Worm (Caenorhabditis elegans) whole organism, young adult: ENCODE measurements around the gene F32D8.1.
A peak's percentile ranks its signal among the peaks of the same experiment; 100 is the strongest.

ENCODE experiments used
- B0035.1 ChIP-seq: sonication (generic microtip); optimal IDR thresholded peaks from 2 replicates; lab custom pipeline; 2016; ENCODE audit warnings: missing genetic modification characterization, mild to moderate bottlenecking, missing compliant biosample characterization, missing genotype, missing genetic modification reagents
- B0261.1 ChIP-seq: sonication (generic microtip); optimal IDR thresholded peaks from 2 replicates; lab custom pipeline; 2016; ENCODE audit warnings: mild to moderate bottlenecking, missing genetic modification characterization, moderate library complexity, missing compliant biosample characterization
- F23B12.7 ChIP-seq: sonication (generic microtip); optimal IDR thresholded peaks from 2 replicates; lab custom pipeline; 2017; ENCODE audit warnings: missing genetic modification characterization, mild to moderate bottlenecking, missing compliant biosample characterization, antibody characterized with exemption, moderate library complexity; ENCODE audit not compliant: insufficient read depth
- F49E8.2 ChIP-seq: sonication (generic microtip); optimal IDR thresholded peaks from 3 replicates; lab custom pipeline; 2017; ENCODE audit warnings: missing genetic modification characterization, mild to moderate bottlenecking, missing compliant biosample characterization, antibody characterized with exemption, moderate library complexity; ENCODE audit not compliant: insufficient read depth
- F55B11.4 ChIP-seq: sonication (generic microtip); optimal IDR thresholded peaks from 2 replicates; lab custom pipeline; 2016; ENCODE audit warnings: missing compliant biosample characterization, missing genetic modification characterization, borderline replicate concordance; ENCODE audit not compliant: insufficient read depth
- K11D2.4 ChIP-seq: fragments of 200-800 bp; sonication (Bioruptor generic); IDR thresholded peaks from 2 replicates; pipeline ENCODE4 v1.3.6; 2022; ENCODE audit warnings: missing genetic modification reagents, missing genetic modification characterization, missing compliant biosample characterization
- K12H6.12 ChIP-seq: fragments of 200-800 bp; sonication (Bioruptor generic); optimal IDR thresholded peaks from 2 replicates; lab custom pipeline; 2018; ENCODE audit warnings: mild to moderate bottlenecking, missing genetic modification characterization, missing compliant biosample characterization
- Y53F4B.3 ChIP-seq: fragments of 200-800 bp; sonication (Bioruptor generic); IDR thresholded peaks from 2 replicates; pipeline ENCODE4 v1.3.6; 2022; ENCODE audit warnings: missing genetic modification reagents, missing genetic modification characterization, missing compliant biosample characterization
- ZK185.1 ChIP-seq: sonication (generic microtip); optimal IDR thresholded peaks from 2 replicates; lab custom pipeline; 2016; ENCODE audit warnings: mild to moderate bottlenecking, missing genetic modification characterization, missing compliant biosample characterization; ENCODE audit not compliant: poor library complexity, severe bottlenecking
- attf-5 ChIP-seq: fragments of 200-800 bp; sonication (Bioruptor generic); optimal IDR thresholded peaks from 2 replicates; lab custom pipeline; 2018; ENCODE audit warnings: mild to moderate bottlenecking, missing genetic modification characterization, missing compliant biosample characterization
- cebp-1 ChIP-seq, 2 experiments: fragments of 200-800 bp in 1 of 2; sonication (Bioruptor generic) in 1 of 2; sonication (generic microtip) in 1 of 2; IDR thresholded peaks in 1 of 2; optimal IDR thresholded peaks in 1 of 2; 2 replicates each; pipeline versions ENCODE4 v1.3.6 to Lab custom; 2017 to 2022; ENCODE audit warnings: missing compliant biosample characterization in 2 of 2, missing genetic modification characterization in 2 of 2, mild to moderate bottlenecking in 1 of 2, missing genetic modification reagents in 1 of 2, moderate library complexity in 1 of 2
- cebp-2 ChIP-seq: fragments of 200-800 bp; sonication (Bioruptor generic); IDR thresholded peaks from 2 replicates; pipeline ENCODE4 v1.3.6; 2022; ENCODE audit warnings: missing genetic modification characterization, missing compliant biosample characterization
- ceh-27 ChIP-seq: fragments of 200-800 bp; sonication (Bioruptor generic); optimal IDR thresholded peaks from 2 replicates; lab custom pipeline; 2018; ENCODE audit warnings: mild to moderate bottlenecking, missing genetic modification characterization, moderate library complexity, missing compliant biosample characterization
- ceh-58 ChIP-seq: fragments of 200-800 bp; sonication (Bioruptor generic); IDR thresholded peaks from 2 replicates; pipeline ENCODE4 v1.3.6; 2022; ENCODE audit warnings: missing genetic modification characterization, missing compliant biosample characterization
- chd-7 ChIP-seq: sonication (generic microtip); optimal IDR thresholded peaks from 2 replicates; lab custom pipeline; 2016; ENCODE audit warnings: mild to moderate bottlenecking, missing genetic modification characterization, moderate library complexity, missing compliant biosample characterization
- die-1 ChIP-seq: sonication (generic microtip); optimal IDR thresholded peaks from 2 replicates; lab custom pipeline; 2016; ENCODE audit warnings: missing genotype, mild to moderate bottlenecking, missing genetic modification characterization, missing compliant biosample characterization
- dox-1 ChIP-seq: fragments of 200-800 bp; sonication (Bioruptor generic); IDR thresholded peaks from 2 replicates; pipeline ENCODE4 v1.3.6; 2022; ENCODE audit warnings: missing genetic modification reagents, missing genetic modification characterization, missing compliant biosample characterization
- dpl-1 ChIP-seq: fragments of 150-350 bp; optimal IDR thresholded peaks from 2 replicates; lab custom pipeline; 2014; ENCODE audit warnings: missing biosample characterization, missing genetic modification reagents, missing genetic modification characterization
- egl-44 ChIP-seq: fragments of 200-800 bp; sonication (Bioruptor generic); IDR thresholded peaks from 2 replicates; pipeline ENCODE4 v1.3.6; 2022; ENCODE audit warnings: missing genetic modification reagents, missing genetic modification characterization, missing compliant biosample characterization
- egrh-3 ChIP-seq: fragments of 200-800 bp; sonication (Bioruptor generic); IDR thresholded peaks from 2 replicates; pipeline ENCODE4 v1.3.6; 2022; ENCODE audit warnings: missing genetic modification reagents, missing genetic modification characterization, missing compliant biosample characterization
- hmg-1.2 ChIP-seq: fragments of 200-800 bp; sonication (Bioruptor generic); IDR thresholded peaks from 2 replicates; pipeline ENCODE4 v1.3.6; 2022; ENCODE audit warnings: missing genetic modification reagents, missing genetic modification characterization, missing compliant biosample characterization
- hrde-1 ChIP-seq: sonication (generic microtip); optimal IDR thresholded peaks from 2 replicates; lab custom pipeline; 2016; ENCODE audit warnings: missing genetic modification characterization, mild to moderate bottlenecking, missing compliant biosample characterization, moderate library complexity, missing genotype, missing genetic modification reagents, borderline replicate concordance
- let-607 ChIP-seq, 2 experiments: fragments of 200-800 bp in 1 of 2; sonication (Bioruptor generic) in 1 of 2; sonication (generic microtip) in 1 of 2; optimal IDR thresholded peaks; 2 replicates each; lab custom pipeline; 2016 to 2018; ENCODE audit warnings: mild to moderate bottlenecking in 2 of 2, missing compliant biosample characterization in 2 of 2, missing genetic modification characterization in 2 of 2, moderate library complexity in 2 of 2, missing genotype in 1 of 2
- lin-26 ChIP-seq: fragments of 200-800 bp; sonication (Bioruptor generic); IDR thresholded peaks from 2 replicates; pipeline ENCODE4 v1.3.6; 2022; ENCODE audit warnings: missing genetic modification reagents, missing genetic modification characterization, missing compliant biosample characterization
- lin-35 ChIP-seq, 3 experiments: fragments of 150-350 bp in 2 of 3; sonication (generic microtip) in 1 of 3; optimal IDR thresholded peaks; 2 replicates each; lab custom pipeline; 2014 to 2018; ENCODE audit warnings: missing biosample characterization in 3 of 3, missing genetic modification characterization in 3 of 3, missing genetic modification reagents in 3 of 3
- lin-54 ChIP-seq: fragments of 200-800 bp; sonication (Bioruptor generic); optimal IDR thresholded peaks from 2 replicates; lab custom pipeline; 2018; ENCODE audit warnings: mild to moderate bottlenecking, missing genetic modification characterization, missing compliant biosample characterization
- lir-1 ChIP-seq: fragments of 200-800 bp; sonication (Bioruptor generic); conservative IDR thresholded peaks from 2 replicates; pipeline ENCODE4 v1.3.6; 2022; ENCODE audit warnings: missing genetic modification reagents, missing genetic modification characterization, missing compliant biosample characterization
- lsl-1 ChIP-seq: fragments of 200-800 bp; sonication (Bioruptor generic); optimal IDR thresholded peaks from 2 replicates; lab custom pipeline; 2018; ENCODE audit warnings: mild to moderate bottlenecking, missing genetic modification characterization, moderate library complexity, missing compliant biosample characterization
- madf-10 ChIP-seq: sonication (generic microtip); optimal IDR thresholded peaks from 2 replicates; lab custom pipeline; 2016; ENCODE audit warnings: mild to moderate bottlenecking, missing genetic modification characterization, missing compliant biosample characterization
- madf-6 ChIP-seq: fragments of 200-800 bp; sonication (Bioruptor generic); IDR thresholded peaks from 2 replicates; pipeline ENCODE4 v1.3.6; 2022; ENCODE audit warnings: missing genetic modification reagents, missing genetic modification characterization, missing compliant biosample characterization
- nfya-1 ChIP-seq: sonication (generic microtip); optimal IDR thresholded peaks from 2 replicates; lab custom pipeline; 2017; ENCODE audit warnings: antibody characterized with exemption, missing compliant biosample characterization, missing genetic modification characterization, borderline replicate concordance; ENCODE audit not compliant: insufficient read depth
- nfyb-1 ChIP-seq: fragments of 200-800 bp; sonication (Bioruptor generic); IDR thresholded peaks from 2 replicates; pipeline ENCODE4 v1.3.6; 2022; ENCODE audit warnings: missing genetic modification reagents, missing genetic modification characterization, missing compliant biosample characterization
- pha-4 ChIP-seq: fragments of 150-350 bp; sonication (generic microtip); optimal IDR thresholded peaks from 2 replicates; lab custom pipeline; 2014; ENCODE audit warnings: missing biosample characterization, missing genetic modification reagents, missing genetic modification characterization
- rcor-1 ChIP-seq: fragments of 200-800 bp; sonication (Bioruptor generic); IDR thresholded peaks from 2 replicates; pipeline ENCODE4 v1.3.6; 2022; ENCODE audit warnings: missing genetic modification reagents, missing genetic modification characterization, missing compliant biosample characterization
- sdz-38 ChIP-seq: sonication (generic microtip); optimal IDR thresholded peaks from 2 replicates; lab custom pipeline; 2016; ENCODE audit warnings: missing genotype, missing genetic modification characterization, missing compliant biosample characterization
- snpc-3.4 ChIP-seq: sonication (generic microtip); optimal IDR thresholded peaks from 2 replicates; lab custom pipeline; 2017; ENCODE audit warnings: missing genetic modification characterization, mild to moderate bottlenecking, missing compliant biosample characterization, antibody characterized with exemption, moderate library complexity, missing genotype, missing genetic modification reagents
- somi-1 ChIP-seq: fragments of 200-800 bp; sonication (Bioruptor generic); optimal IDR thresholded peaks from 2 replicates; lab custom pipeline; 2018; ENCODE audit warnings: mild to moderate bottlenecking, missing genetic modification characterization, missing compliant biosample characterization
- sptf-2 ChIP-seq: fragments of 200-800 bp; sonication (Bioruptor generic); optimal IDR thresholded peaks from 2 replicates; lab custom pipeline; 2018; ENCODE audit warnings: mild to moderate bottlenecking, missing genetic modification characterization, missing compliant biosample characterization
- tlf-1 ChIP-seq: fragments of 200-800 bp; sonication (Bioruptor generic); optimal IDR thresholded peaks from 2 replicates; lab custom pipeline; 2018; ENCODE audit warnings: mild to moderate bottlenecking, missing genetic modification characterization, missing compliant biosample characterization
- xnd-1 ChIP-seq: sonication (generic microtip); optimal IDR thresholded peaks from 2 replicates; lab custom pipeline; 2016; ENCODE audit warnings: missing genotype, missing genetic modification reagents, missing genetic modification characterization, missing compliant biosample characterization
- ztf-22 ChIP-seq: fragments of 200-800 bp; sonication (Bioruptor generic); optimal IDR thresholded peaks from 2 replicates; lab custom pipeline; 2018; ENCODE audit warnings: mild to moderate bottlenecking, missing genetic modification characterization, moderate library complexity, missing compliant biosample characterization
- ztf-26 ChIP-seq: sonication (generic microtip); optimal IDR thresholded peaks from 2 replicates; lab custom pipeline; 2017; ENCODE audit warnings: missing genetic modification characterization, missing compliant biosample characterization
- ztf-6 ChIP-seq: fragments of 200-800 bp; sonication (Bioruptor generic); IDR thresholded peaks from 2 replicates; pipeline ENCODE4 v1.3.6; 2022; ENCODE audit warnings: missing genetic modification reagents, missing genetic modification characterization, missing compliant biosample characterization

The F32D8.1 gene

ce11 chrV:10856901-10857637 lies 23.6 kb upstream of the F32D8.1 start (continued):
- TF ChIP-seq rcor-1 (GFP tag; lab: Robert Waterston, UW) (no peak), K11D2.4 (GFP tag; lab: Robert Waterston, UW) (peak; percentile 65; the same call in 1 of the 2 replicates), dox-1 (GFP tag; lab: Robert Waterston, UW) (0 out of 2 replicates have a peak, but pooled peaks have one; percentile 52), sdz-38 (tag; lab: Kevin White, UChicago) (no peak), ztf-26 (tag; lab: Kevin White, UChicago) (no peak), cebp-1 (GFP tag; IDR thresholded peaks at IDR 0.05; lab: Robert Waterston, UW) (no peak), cebp-1 (tag; optimal IDR thresholded peaks at IDR 0.05; lab: Kevin White, UChicago) (peak; percentile 32), somi-1 (GFP tag; lab: Kevin White, UChicago) (no peak), lsl-1 (GFP tag; lab: Kevin White, UChicago) (no peak), egrh-3 (GFP tag; lab: Robert Waterston, UW) (no peak), nfyb-1 (GFP tag; lab: Robert Waterston, UW) (no peak), tlf-1 (GFP tag; lab: Kevin White, UChicago) (no peak), ZK185.1 (tag; lab: Kevin White, UChicago) (no peak), snpc-3.4 (tag; lab: Kevin White, UChicago) (no peak), ceh-27 (GFP tag; lab: Kevin White, UChicago) (no peak), cebp-2 (0 out of 2 replicates have a peak, but pooled peaks have one; percentile 25)

ce11 chrV:10858340-10858739 lies 22.3 kb upstream of the F32D8.1 start:
- TF ChIP-seq madf-10 (peak; percentile 57), pha-4 (tag; lab: Kevin White, UChicago) (no peak), F23B12.7 (tag; lab: Kevin White, UChicago) (no peak), nfyb-1 (GFP tag; lab: Robert Waterston, UW) (peak; percentile 57; the same call in 1 of the 2 replicates), K12H6.12 (peak; percentile 86), F49E8.2 (tag; lab: Kevin White, UChicago) (no peak), B0035.1 (tag; lab: Kevin White, UChicago) (no peak), madf-6 (GFP tag; lab: Robert Waterston, UW) (no peak), F55B11.4 (no peak), sptf-2 (GFP tag; lab: Kevin White, UChicago) (no peak), egl-44 (GFP tag; lab: Robert Waterston, UW) (0 out of 2 replicates have a peak, but pooled peaks have one; percentile 7), let-607 (tag; optimal IDR thresholded peaks at IDR 0.05; lab: Kevin White, UChicago) (peak in 1 of 2 experiments; percentile 21), ztf-6 (no peak), Y53F4B.3 (no peak), lir-1 (GFP tag; lab: Robert Waterston, UW) (no peak), B0261.1 (tag; lab: Kevin White, UChicago) (no peak), chd-7 (tag; lab: Kevin White, UChicago) (peak; percentile 80), ztf-22 (GFP tag; lab: Kevin White, UChicago) (peak; percentile 39), nfya-1 (tag; lab: Kevin White, UChicago) (no peak), xnd-1 (tag; lab: Kevin White, UChicago) (no peak), cebp-1 (GFP tag; IDR thresholded peaks at IDR 0.05; lab: Robert Waterston, UW) (no peak), cebp-1 (tag; optimal IDR thresholded peaks at IDR 0.05; lab: Kevin White, UChicago) (peak; percentile 77), hmg-1.2 (GFP tag; lab: Robert Waterston, UW) (peak; percentile 50; the same call in 1 of the 2 replicates), ceh-58 (GFP tag; lab: Robert Waterston, UW) (no peak), lin-35 (GFP tag; optimal IDR thresholded peaks at IDR 0.05; lab: Kevin White, UChicago) (peak in 1 of 3 experiments; percentile 19), ceh-27 (GFP tag; lab: Kevin White, UChicago) (peak; percentile 72), hrde-1 (tag; lab: Kevin White, UChicago) (no peak), attf-5 (GFP tag; lab: Kevin White, UChicago) (peak; percentile 31), die-1 (tag; lab: Kevin White, UChicago) (no peak), dpl-1 (GFP tag; lab: Kevin White, UChicago) (no peak), lin-54 (GFP tag; lab: Kevin White, UChicago) (peak; percentile 52), lin-26 (GFP tag; lab: Robert Waterston, UW) (0 out of 2 replicates have a peak, but pooled peaks have one; percentile 49)
